Worm (Caenorhabditis elegans) whole organism, early embryonic: Measurements from ENCODE around the gene F43H9.4.
A peak's percentile ranks its signal among the peaks of the same experiment; 100 is the strongest.

Experiments used
- B0310.2 ChIP-seq: sonication (generic microtip); optimal IDR thresholded peaks from 2 replicates; lab custom pipeline; 2016; ENCODE audit warnings: mild to moderate bottlenecking, missing genetic modification characterization, missing compliant biosample characterization
- F13C5.2 ChIP-seq: sonication (generic microtip); optimal IDR thresholded peaks from 2 replicates; lab custom pipeline; 2017; ENCODE audit warnings: mild to moderate bottlenecking, missing genetic modification characterization, inconsistent platforms, missing compliant biosample characterization
- aly-1 ChIP-seq: sonication (generic microtip); optimal IDR thresholded peaks from 2 replicates; lab custom pipeline; 2016; ENCODE audit warnings: missing genetic modification characterization, missing compliant biosample characterization
- ama-1 ChIP-seq: fragments of 150-350 bp; optimal IDR thresholded peaks from 2 replicates; lab custom pipeline; 2014
- ceh-13 ChIP-seq: fragments of 200-800 bp; sonication (Bioruptor generic); optimal IDR thresholded peaks from 2 replicates; lab custom pipeline; 2018; ENCODE audit warnings: mild to moderate bottlenecking, missing genetic modification characterization, missing compliant biosample characterization
- ceh-36 ChIP-seq: sonication (generic microtip); optimal IDR thresholded peaks from 2 replicates; lab custom pipeline; 2016; ENCODE audit warnings: missing genetic modification characterization, inconsistent platforms, missing compliant biosample characterization
- ets-7 ChIP-seq: sonication (generic microtip); optimal IDR thresholded peaks from 2 replicates; lab custom pipeline; 2016; ENCODE audit warnings: missing genotype, missing genetic modification characterization, missing compliant biosample characterization
- flt-1 ChIP-seq: fragments of 200-800 bp; sonication (Bioruptor generic); IDR thresholded peaks from 2 replicates; pipeline ENCODE4 v1.3.6; 2022; ENCODE audit warnings: missing genetic modification characterization, missing compliant biosample characterization
- hmbx-1 ChIP-seq: sonication (generic microtip); optimal IDR thresholded peaks from 2 replicates; lab custom pipeline; 2016; ENCODE audit warnings: mild to moderate bottlenecking, missing genetic modification characterization, missing compliant biosample characterization
- hmg-4 ChIP-seq: fragments of 200-800 bp; sonication (Bioruptor generic); optimal IDR thresholded peaks from 2 replicates; lab custom pipeline; 2018; ENCODE audit warnings: mild to moderate bottlenecking, missing genetic modification characterization, missing compliant biosample characterization
- hnd-1 ChIP-seq: sonication (generic microtip); optimal IDR thresholded peaks from 2 replicates; lab custom pipeline; 2016; ENCODE audit warnings: missing genetic modification characterization, missing compliant biosample characterization
- pes-1 ChIP-seq: fragments of 200-800 bp; sonication (Bioruptor generic); IDR thresholded peaks from 2 replicates; pipeline ENCODE4 v1.3.6; 2022; ENCODE audit warnings: missing genetic modification reagents, missing genetic modification characterization, missing compliant biosample characterization
- scrt-1 ChIP-seq: fragments of 200-800 bp; sonication (Bioruptor generic); IDR thresholded peaks from 2 replicates; pipeline ENCODE4 v1.3.6; 2022; ENCODE audit warnings: missing genetic modification characterization, missing compliant biosample characterization
- sea-1 ChIP-seq: fragments of 200-800 bp; sonication (Bioruptor generic); conservative IDR thresholded peaks from 2 replicates; pipeline ENCODE4 v1.3.6; 2022; ENCODE audit warnings: missing genetic modification characterization, missing compliant biosample characterization
- tbx-11 ChIP-seq: fragments of 200-800 bp; sonication (Bioruptor generic); IDR thresholded peaks from 2 replicates; pipeline ENCODE4 v1.3.6; 2022; ENCODE audit warnings: missing genetic modification characterization, missing compliant biosample characterization
- tbx-37 ChIP-seq: fragments of 200-800 bp; sonication (Bioruptor generic); conservative IDR thresholded peaks from 2 replicates; pipeline ENCODE4 v1.3.6; 2022; ENCODE audit warnings: missing genetic modification reagents, missing genetic modification characterization, missing compliant biosample characterization
- tra-4 ChIP-seq: sonication (generic microtip); optimal IDR thresholded peaks from 2 replicates; lab custom pipeline; 2017; ENCODE audit warnings: missing genetic modification characterization, missing compliant biosample characterization

Gene F43H9.4

DNA sequence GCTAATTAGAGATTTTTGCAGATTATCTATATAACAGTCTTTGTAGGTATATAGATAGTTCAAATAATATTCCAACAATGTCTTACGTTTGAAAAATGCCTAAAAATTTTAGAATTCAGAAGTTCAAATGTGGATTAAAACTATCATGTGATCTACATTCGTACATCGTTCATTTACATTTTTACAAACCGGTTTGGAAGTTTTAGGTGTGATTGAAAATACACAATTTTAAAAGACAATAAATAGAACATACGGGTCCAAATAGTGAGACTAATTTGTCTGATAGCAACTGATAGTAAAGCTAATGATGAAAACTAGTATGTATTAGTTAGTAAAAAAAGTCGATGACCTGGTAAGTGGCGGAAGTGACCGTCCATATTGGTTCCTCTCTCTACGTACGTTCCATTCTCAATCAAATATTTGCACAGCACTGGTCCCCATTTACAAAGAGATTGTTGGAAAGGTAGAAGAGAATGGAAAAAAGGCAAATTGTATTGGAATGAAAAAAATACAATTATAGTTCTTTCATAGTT, 14.9 kb downstream of the F43H9.4 start:
- TF ChIP-seq hmbx-1 (tag; lab: Kevin White, UChicago), result no peak
- no peak for TF ChIP-seq tbx-11 (GFP tag; lab: Robert Waterston, UW)
- no peak for TF ChIP-seq tra-4
- TF ChIP-seq scrt-1 (GFP tag; lab: Robert Waterston, UW), result no peak
- TF ChIP-seq hmg-4, result no peak
- TF ChIP-seq F13C5.2, result no peak
- no peak for TF ChIP-seq B0310.2
- no peak for TF ChIP-seq ceh-13
- TF ChIP-seq ama-1, result no peak
- no peak for TF ChIP-seq ets-7 (tag; lab: Kevin White, UChicago)
- no peak for TF ChIP-seq hnd-1 (tag; lab: Kevin White, UChicago)
- TF ChIP-seq pes-1 (GFP tag; lab: Robert Waterston, UW), result no peak
- no peak for TF ChIP-seq tbx-37
- no peak for TF ChIP-seq aly-1 (tag; lab: Kevin White, UChicago)
- no peak for TF ChIP-seq sea-1
- TF ChIP-seq flt-1 (GFP tag; lab: Robert Waterston, UW), result no peak

DNA sequence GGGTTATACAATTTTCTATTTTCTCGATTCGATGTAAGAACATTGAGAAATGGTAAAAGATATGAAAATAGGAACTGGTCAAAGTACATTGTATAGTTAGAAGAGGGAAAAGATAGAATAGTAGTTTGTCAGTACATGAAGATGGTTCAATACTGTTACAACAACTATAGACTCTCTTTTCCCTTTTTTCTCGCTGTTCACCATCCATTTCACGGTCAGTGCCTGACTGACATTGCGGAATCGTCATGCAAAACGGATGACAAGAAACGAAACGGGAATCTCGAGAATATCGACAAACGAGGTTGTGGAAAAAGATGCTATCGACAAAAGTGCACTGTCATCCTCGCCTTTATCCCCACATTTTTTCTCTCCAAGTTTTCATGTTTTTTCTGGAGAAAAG, 17.2 kb downstream of the F43H9.4 start:
- no peak for TF ChIP-seq ceh-13
- no peak for TF ChIP-seq sea-1
- no peak for TF ChIP-seq F13C5.2
- TF ChIP-seq hmg-4, result no peak
- TF ChIP-seq scrt-1 (GFP tag; lab: Robert Waterston, UW), result no peak

DNA sequence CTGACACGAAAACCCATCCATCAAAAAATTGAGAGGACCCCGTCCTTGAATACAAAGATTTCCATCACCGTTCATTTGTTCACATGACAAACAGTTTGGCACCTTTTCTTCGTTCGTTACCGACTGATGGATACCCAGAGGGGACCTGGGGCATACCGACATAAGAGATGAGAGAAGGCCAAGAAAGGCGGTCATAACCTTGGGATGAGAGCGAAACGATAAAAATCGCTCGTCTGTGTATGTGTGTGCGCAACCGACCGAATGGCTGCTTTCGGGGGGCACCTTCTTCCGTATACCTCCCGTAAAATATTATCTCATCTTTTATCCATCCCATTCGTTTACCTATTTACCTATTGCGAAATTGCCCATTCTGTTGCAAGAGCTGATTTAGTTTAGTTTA, 18.4 kb downstream of the F43H9.4 start:
- TF ChIP-seq aly-1 (tag; lab: Kevin White, UChicago) (no peak), hmg-4 (peak; percentile 33)

DNA sequence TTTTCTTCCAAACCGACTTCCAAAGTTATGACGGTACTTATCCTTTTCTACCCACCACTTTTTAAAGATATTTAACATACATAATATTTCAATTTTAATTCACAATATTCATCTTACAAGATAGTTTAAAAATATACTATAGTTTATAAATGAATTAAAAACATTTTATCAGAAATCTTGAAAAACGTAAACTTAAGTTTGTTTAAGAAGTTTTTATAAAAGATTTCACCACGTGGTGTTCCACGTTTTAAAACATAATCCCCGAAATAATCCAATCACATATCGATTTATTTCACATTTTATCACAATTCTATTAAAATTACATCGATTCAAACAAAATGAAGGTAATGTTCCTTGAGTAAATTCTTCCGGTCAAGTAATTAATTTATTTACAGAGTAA, 20.2 kb downstream of the F43H9.4 start, which contains the start of gene ZC513.3:
TSS of gene ZC513.3 (plus strand) at position 301 of the 400 bp plus-strand sequence.
- TF ChIP-seq hnd-1 (tag; lab: Kevin White, UChicago) (no peak), hmbx-1 (tag; lab: Kevin White, UChicago) (no peak), flt-1 (GFP tag; lab: Robert Waterston, UW) (no peak), ceh-13 (no peak), ama-1 (no peak), ceh-36 (tag; lab: Kevin White, UChicago) (no peak), scrt-1 (GFP tag; lab: Robert Waterston, UW) (no peak), tbx-11 (GFP tag; lab: Robert Waterston, UW) (no peak), sea-1 (no peak), B0310.2 (no peak)

DNA sequence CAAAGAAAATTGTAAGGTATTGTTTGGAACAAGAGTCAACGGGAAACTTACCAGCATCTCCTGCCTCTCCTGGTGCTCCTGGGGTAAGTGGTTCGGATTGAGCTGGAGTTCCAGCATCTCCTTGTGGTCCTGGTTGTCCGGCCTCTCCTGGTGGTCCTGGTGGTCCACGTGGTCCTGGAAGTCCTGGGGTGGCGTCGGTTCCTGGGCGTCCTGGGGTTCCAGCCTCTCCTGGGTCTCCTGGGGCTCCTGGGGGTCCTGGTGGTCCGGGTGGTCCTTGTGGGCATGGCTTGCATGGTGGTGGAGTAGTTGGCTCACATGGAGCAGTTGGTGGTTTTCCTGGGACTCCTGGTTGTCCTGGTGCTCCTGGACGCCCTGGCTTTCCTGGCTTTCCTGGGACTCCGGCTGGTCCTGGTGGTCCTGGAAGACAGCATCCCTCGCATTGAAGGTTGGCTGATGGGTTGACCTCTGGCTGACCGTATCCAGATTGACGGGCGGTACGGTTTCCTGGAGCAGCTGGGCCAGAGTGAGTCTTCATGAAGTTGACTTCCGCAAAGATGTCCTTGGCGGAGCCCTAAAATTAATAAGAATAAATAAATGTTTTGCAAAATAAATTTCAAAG, 23.7 kb downstream of the F43H9.4 start:
- TF ChIP-seq B0310.2, result no peak
- TF ChIP-seq ceh-13, result no peak
- TF ChIP-seq sea-1, result no peak
- no peak for TF ChIP-seq hmbx-1 (tag; lab: Kevin White, UChicago)
- TF ChIP-seq tra-4, result no peak
- TF ChIP-seq flt-1 (GFP tag; lab: Robert Waterston, UW), result no peak
- TF ChIP-seq aly-1 (tag; lab: Kevin White, UChicago), result no peak
- TF ChIP-seq ets-7 (tag; lab: Kevin White, UChicago), result no peak
- TF ChIP-seq tbx-11 (GFP tag; lab: Robert Waterston, UW), result no peak
- no peak for TF ChIP-seq hmg-4
- TF ChIP-seq pes-1 (GFP tag; lab: Robert Waterston, UW), result no peak
- TF ChIP-seq ama-1, result no peak
- no peak for TF ChIP-seq scrt-1 (GFP tag; lab: Robert Waterston, UW)
- no peak for TF ChIP-seq ceh-36 (tag; lab: Kevin White, UChicago)
- no peak for TF ChIP-seq F13C5.2
- no peak for TF ChIP-seq hnd-1 (tag; lab: Kevin White, UChicago)
- no peak for TF ChIP-seq tbx-37

DNA sequence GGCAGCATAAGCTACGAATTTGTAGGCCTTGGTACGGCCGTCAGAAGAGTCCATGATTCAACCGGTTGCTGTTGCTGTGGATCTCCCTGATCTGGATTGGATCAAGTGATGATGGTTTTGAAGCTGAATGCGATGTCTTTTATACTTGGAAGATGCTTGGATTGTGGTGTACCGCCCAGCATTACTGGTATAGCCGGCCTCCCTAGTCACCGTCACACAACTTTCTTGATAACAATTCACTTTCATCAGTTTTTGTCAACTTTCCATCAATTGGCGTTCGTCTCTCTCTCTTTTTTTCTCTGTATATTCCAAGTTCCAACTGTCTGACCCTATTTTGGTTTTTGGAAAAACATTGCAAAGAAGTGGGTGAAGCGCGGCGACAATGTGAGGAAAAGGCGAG, 24.3 kb downstream of the F43H9.4 start, which contains the start of gene col-43:
TSS of gene col-43 (minus strand) at position 101 of the 400 bp plus-strand sequence.
- TF ChIP-seq ama-1 (no peak), ets-7 (tag; lab: Kevin White, UChicago) (no peak)

DNA sequence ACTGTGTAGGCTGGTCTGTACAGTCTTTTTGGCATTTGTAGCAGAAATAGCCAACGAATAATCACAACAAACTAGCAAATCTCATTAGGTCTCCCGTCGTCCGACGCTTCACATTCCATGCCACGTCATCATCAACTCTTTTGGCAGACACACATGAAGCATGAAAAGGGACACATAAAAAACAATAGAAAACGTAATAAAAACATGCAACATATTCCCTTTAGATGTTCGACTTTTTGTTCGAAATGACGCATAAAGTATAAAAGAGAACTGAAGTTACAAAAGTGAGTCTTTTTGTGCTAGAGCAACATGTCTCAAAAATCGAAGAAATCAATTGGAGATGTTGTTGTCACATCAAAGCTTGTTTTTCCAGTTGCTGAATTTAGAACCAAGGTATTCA, 25.3 kb downstream of the F43H9.4 start, which contains the start of gene sth-1:
TSS of gene sth-1 (plus strand) at position 301 of the 400 bp plus-strand sequence.
- TF ChIP-seq sea-1, result no peak
- TF ChIP-seq B0310.2, result no peak
- no peak for TF ChIP-seq flt-1 (GFP tag; lab: Robert Waterston, UW)
- no peak for TF ChIP-seq ama-1
- TF ChIP-seq F13C5.2, result no peak
- TF ChIP-seq ceh-36 (tag; lab: Kevin White, UChicago), result no peak

DNA sequence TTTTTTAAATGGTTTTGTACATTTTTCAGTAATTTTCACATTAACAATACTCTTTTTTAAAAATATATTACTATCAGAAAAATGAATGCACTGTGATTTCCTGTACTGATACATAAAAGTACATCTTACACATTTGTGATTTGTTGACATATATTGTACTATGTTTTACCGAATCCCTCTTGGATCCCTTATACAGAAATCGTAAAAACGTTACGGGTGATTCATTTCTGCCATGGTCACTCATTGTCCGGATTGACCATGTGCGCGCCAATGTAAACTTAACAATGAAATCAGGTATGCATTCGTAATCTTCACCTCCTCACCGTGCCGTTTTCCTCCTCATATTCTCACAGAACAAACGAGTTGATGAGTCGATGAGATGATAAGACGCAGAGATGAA, 27.6 kb downstream of the F43H9.4 start, which contains the start of gene ZC513.2:
TSS of gene ZC513.2 (plus strand) at position 301 of the 400 bp plus-strand sequence.
- TF ChIP-seq aly-1 (tag; lab: Kevin White, UChicago) (no peak), hmg-4 (no peak), tbx-11 (GFP tag; lab: Robert Waterston, UW) (no peak), tra-4 (no peak), scrt-1 (GFP tag; lab: Robert Waterston, UW) (no peak), ets-7 (tag; lab: Kevin White, UChicago) (no peak), sea-1 (no peak), tbx-37 (no peak), ama-1 (no peak), pes-1 (GFP tag; lab: Robert Waterston, UW) (no peak), ceh-36 (tag; lab: Kevin White, UChicago) (no peak), hnd-1 (tag; lab: Kevin White, UChicago) (no peak), ceh-13 (no peak), F13C5.2 (no peak), flt-1 (GFP tag; lab: Robert Waterston, UW) (no peak), hmbx-1 (tag; lab: Kevin White, UChicago) (no peak), B0310.2 (no peak)
